Worm (Caenorhabditis elegans): ENCODE data around the gene cids-1.

The cids-1 gene

DNA sequence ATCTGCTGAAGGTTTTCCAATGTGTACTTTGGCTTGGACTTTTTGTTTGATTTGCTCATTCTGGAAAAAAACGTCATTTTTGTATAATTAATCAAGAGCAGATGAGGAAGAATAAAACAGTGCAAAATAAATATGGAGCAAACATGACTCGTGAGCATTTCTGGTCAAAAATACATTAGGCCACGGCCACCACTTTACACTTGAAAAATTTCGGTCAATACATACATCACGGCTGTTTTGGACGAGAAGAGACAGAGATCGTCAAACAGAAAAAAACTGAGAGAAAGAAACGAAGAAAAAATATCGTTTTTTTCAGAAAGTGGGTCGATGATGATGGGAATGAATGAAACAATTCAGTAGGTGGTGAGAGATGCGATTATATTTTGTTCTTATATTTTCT, 24.1 kb downstream of the cids-1 start, which contains the start of the genes F09G8.7 and crn-7 (continued):
- TF ChIP-seq nhr-48 (tag; optimal IDR thresholded peaks at IDR 0.05): no peak
- no peak for TF ChIP-seq nhr-25 (tag; optimal IDR thresholded peaks at IDR 0.05; ENCODE audit: borderline replicate concordance, insufficient read depth)
- TF ChIP-seq lsy-2 (tag; optimal IDR thresholded peaks at IDR 0.05): peak in 1 of 2 experiments; percentile 61
- TF ChIP-seq ceh-32 (tag; optimal IDR thresholded peaks at IDR 0.05; ENCODE audit: poor library complexity): no peak
- TF ChIP-seq fos-1 (tag; optimal IDR thresholded peaks at IDR 0.05): no peak
- TF ChIP-seq hlh-30 (tag; optimal IDR thresholded peaks at IDR 0.05; ENCODE audit: insufficient read depth): peak; percentile 55
- TF ChIP-seq ceh-20 (GFP tag; IDR thresholded peaks at IDR 0.05): no peak
- TF ChIP-seq ceh-62 (tag; optimal IDR thresholded peaks at IDR 0.05): no peak
- no peak for TF ChIP-seq daf-16 (GFP tag; optimal IDR thresholded peaks at IDR 0.05)
- peak; percentile 15 for TF ChIP-seq daf-16 (tag; optimal IDR thresholded peaks at IDR 0.05)
- TF ChIP-seq lin-15B (tag; optimal IDR thresholded peaks at IDR 0.05): no peak
- no peak for TF ChIP-seq lin-29 (GFP tag; IDR thresholded peaks at IDR 0.05)
- no peak for TF ChIP-seq lim-7 (GFP tag; IDR thresholded peaks at IDR 0.05)
- TF ChIP-seq skn-1 (tag; optimal IDR thresholded peaks at IDR 0.05): no peak
- TF ChIP-seq tra-1 (GFP tag; IDR thresholded peaks at IDR 0.05): no peak
- TF ChIP-seq lin-38 (GFP tag; IDR thresholded peaks at IDR 0.05): peak; percentile 39; the same call in 1 of the 2 replicates
- no peak for TF ChIP-seq mxl-2 (GFP tag; conservative IDR thresholded peaks at IDR 0.05)
- peak in 1 of 2 experiments; percentile 57 for TF ChIP-seq unc-62 (GFP tag; optimal IDR thresholded peaks at IDR 0.05 in 1 of 2)
- TF ChIP-seq unc-62 (tag; optimal IDR thresholded peaks at IDR 0.05): no peak
- TF ChIP-seq nhr-41 (GFP tag; IDR thresholded peaks at IDR 0.05): no peak
- TF ChIP-seq ctbp-1 (GFP tag; IDR thresholded peaks at IDR 0.05): no peak
- TF ChIP-seq nhr-77 (tag; optimal IDR thresholded peaks at IDR 0.05): no peak

DNA sequence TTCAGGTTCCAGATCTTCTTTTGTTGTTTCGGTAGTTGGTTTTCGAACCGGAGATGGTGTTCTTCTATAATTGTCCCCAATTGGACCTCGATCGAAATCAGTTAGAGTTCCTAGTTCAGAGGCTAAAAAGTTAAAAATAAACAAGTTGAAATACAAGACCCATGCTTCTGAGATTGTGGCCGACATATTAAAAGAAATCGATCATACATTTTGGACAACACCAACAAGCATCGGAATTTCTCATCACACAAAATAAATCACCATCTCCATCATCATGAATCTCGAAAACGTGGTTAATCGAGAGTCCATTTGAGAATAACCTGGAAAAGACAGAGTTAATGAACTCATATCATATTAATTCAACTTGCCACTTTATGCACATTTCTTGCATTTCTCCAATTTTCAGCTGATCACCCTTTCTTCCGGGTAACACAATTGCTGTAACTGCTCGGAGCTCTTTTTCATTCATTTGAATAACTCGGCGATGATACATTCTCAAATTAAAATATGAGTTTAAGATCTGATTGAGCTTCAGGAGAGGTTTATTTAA, 27.5 kb downstream of the cids-1 start, which contains the start of the genes mps-4 and F09G8.10:
TSS of gene mps-4 (minus strand) at position 101 of the 550 bp plus-strand sequence.
TSS of gene F09G8.10 (minus strand) at position 500 of the 550 bp plus-strand sequence.
- TF ChIP-seq sdz-12 (GFP tag; optimal IDR thresholded peaks at IDR 0.05) (no peak), Y75B8A.6 (GFP tag; IDR thresholded peaks at IDR 0.05) (no peak), unc-62 (GFP tag; optimal IDR thresholded peaks at IDR 0.05 in 1 of 2) (no peak), unc-62 (tag; optimal IDR thresholded peaks at IDR 0.05) (no peak), saeg-2 (GFP tag; IDR thresholded peaks at IDR 0.05) (no peak), Y48G9A.11 (GFP tag; IDR thresholded peaks at IDR 0.05) (no peak)

ce11 chrIII:8275871-8276270, 31.6 kb downstream of the cids-1 start, which contains the start of gene clec-160:
clec-160 (minus strand) TSS chrIII:8275971.
- no peak for TF ChIP-seq hlh-30 (tag; optimal IDR thresholded peaks at IDR 0.05; ENCODE audit: insufficient read depth)
- no peak for TF ChIP-seq nhr-237 (tag; optimal IDR thresholded peaks at IDR 0.05)
- TF ChIP-seq ZK546.5 (tag; optimal IDR thresholded peaks at IDR 0.05): no peak
- TF ChIP-seq cey-2 (tag; optimal IDR thresholded peaks at IDR 0.05; ENCODE audit: borderline replicate concordance, insufficient read depth): no peak
- TF ChIP-seq daf-16 (GFP tag; optimal IDR thresholded peaks at IDR 0.05): no peak
- no peak for TF ChIP-seq daf-16 (tag; optimal IDR thresholded peaks at IDR 0.05)
- TF ChIP-seq ama-1 (optimal IDR thresholded peaks at IDR 0.05): no peak
- no peak for TF ChIP-seq lin-15B (tag; optimal IDR thresholded peaks at IDR 0.05)
- TF ChIP-seq snpc-4 (tag; optimal IDR thresholded peaks at IDR 0.05): no peak
- no peak for TF ChIP-seq hif-1 (tag; optimal IDR thresholded peaks at IDR 0.05)
- TF ChIP-seq egl-27 (tag; optimal IDR thresholded peaks at IDR 0.05): no peak
- no peak for TF ChIP-seq nhr-41 (GFP tag; IDR thresholded peaks at IDR 0.05)
- TF ChIP-seq pha-4 (GFP tag; IDR thresholded peaks at IDR 0.05): no peak
- no peak for TF ChIP-seq pha-4 (tag; optimal IDR thresholded peaks at IDR 0.05)
- no peak for TF ChIP-seq fkh-10 (GFP tag; optimal IDR thresholded peaks at IDR 0.05)
- no peak for TF ChIP-seq nhr-25 (tag; optimal IDR thresholded peaks at IDR 0.05; ENCODE audit: borderline replicate concordance, insufficient read depth)
